Fruit fly (Drosophila melanogaster) whole organism, embryonic: ENCODE measurements around the gene CG9389.
A peak's percentile ranks its signal among the peaks of the same experiment; 100 is the strongest.

ENCODE experiments used
- B-H2 ChIP-seq: fragments of 200-800 bp; sonication (Bioruptor generic); optimal IDR thresholded peaks from 2 replicates; lab custom pipeline; 2018; ENCODE audit warnings: missing biosample characterization, mild to moderate bottlenecking, missing genetic modification characterization
- BEAF-32 ChIP-seq: fragments of 200-800 bp; sonication (Bioruptor generic); optimal IDR thresholded peaks from 3 replicates; lab custom pipeline; 2017; ENCODE audit warnings: missing biosample characterization, missing genetic modification characterization, mild to moderate bottlenecking, moderate library complexity, missing genetic modification reagents
- CG11504 ChIP-seq: fragments of 200-800 bp; sonication (Bioruptor generic); optimal IDR thresholded peaks from 3 replicates; lab custom pipeline; 2019; ENCODE audit warnings: missing biosample characterization, mild to moderate bottlenecking, missing genetic modification characterization, moderate library complexity
- CG12659 ChIP-seq: fragments of 200-800 bp; sonication (Bioruptor generic); optimal IDR thresholded peaks from 3 replicates; lab custom pipeline; 2017; ENCODE audit warnings: mild to moderate bottlenecking, missing biosample characterization, missing genetic modification reagents, missing genetic modification characterization
- CG12769 ChIP-seq: fragments of 200-800 bp; sonication (Bioruptor generic); optimal IDR thresholded peaks from 2 replicates; lab custom pipeline; 2019; ENCODE audit warnings: missing biosample characterization, mild to moderate bottlenecking, missing genetic modification characterization, moderate library complexity
- CG14050 ChIP-seq: fragments of 200-800 bp; sonication (Bioruptor generic); IDR thresholded peaks from 3 replicates; pipeline ENCODE4 v1.3.6; 2022; ENCODE audit warnings: missing biosample characterization, missing genetic modification characterization
- CG31365 ChIP-seq: fragments of 200-800 bp; sonication (Bioruptor generic); optimal IDR thresholded peaks from 2 replicates; lab custom pipeline; 2018; ENCODE audit warnings: missing biosample characterization, mild to moderate bottlenecking, missing genetic modification characterization
- CG4730 ChIP-seq: fragments of 200-800 bp; sonication (Bioruptor generic); IDR thresholded peaks from 2 replicates; pipeline ENCODE4 v1.3.6; 2022; ENCODE audit warnings: missing biosample characterization, missing genetic modification characterization
- CG6791 ChIP-seq: fragments of 200-800 bp; sonication (Bioruptor generic); IDR thresholded peaks from 3 replicates; pipeline ENCODE4 v1.3.6; 2022; ENCODE audit warnings: missing biosample characterization, missing genetic modification characterization; ENCODE audit not compliant: partially characterized antibody
- CG7556 ChIP-seq: fragments of 200-800 bp; sonication (Bioruptor generic); optimal IDR thresholded peaks from 2 replicates; lab custom pipeline; 2017; ENCODE audit warnings: missing biosample characterization, mild to moderate bottlenecking, missing genetic modification characterization
- CG8359 ChIP-seq: fragments of 200-800 bp; sonication (Bioruptor generic); optimal IDR thresholded peaks from 2 replicates; lab custom pipeline; 2017; ENCODE audit warnings: missing biosample characterization, mild to moderate bottlenecking, missing genetic modification characterization, borderline replicate concordance
- CG9876 ChIP-seq: fragments of 200-800 bp; sonication (Bioruptor generic); optimal IDR thresholded peaks from 2 replicates; lab custom pipeline; 2016; ENCODE audit warnings: missing biosample characterization, missing genetic modification characterization
- Dip3 ChIP-seq: fragments of 200-800 bp; sonication (Bioruptor generic); optimal IDR thresholded peaks from 3 replicates; lab custom pipeline; 2016; ENCODE audit warnings: missing biosample characterization, missing genetic modification characterization
- Dref ChIP-seq: fragments of 200-800 bp; sonication (Bioruptor generic); IDR thresholded peaks from 2 replicates; pipeline ENCODE4 v1.3.6; 2022; ENCODE audit warnings: missing biosample characterization, missing genetic modification characterization
- Elba2 ChIP-seq: fragments of 200-800 bp; sonication (Bioruptor generic); optimal IDR thresholded peaks from 3 replicates; lab custom pipeline; 2016; ENCODE audit warnings: missing biosample characterization, missing genetic modification characterization
- Ets65A ChIP-seq: fragments of 200-800 bp; sonication (Bioruptor generic); peaks from one replicate; lab custom pipeline; 2016; ENCODE audit warnings: missing biosample characterization, missing genetic modification characterization
- Fer1 ChIP-seq: fragments of 200-800 bp; sonication (Bioruptor generic); optimal IDR thresholded peaks from 2 replicates; lab custom pipeline; 2017; ENCODE audit warnings: missing biosample characterization, mild to moderate bottlenecking, missing genetic modification characterization
- H2.0 ChIP-seq: fragments of 200-800 bp; sonication (Bioruptor generic); IDR thresholded peaks from 2 replicates; pipeline ENCODE4 v1.3.6; 2022; ENCODE audit warnings: missing biosample characterization, missing genetic modification characterization
- HmgZ ChIP-seq: fragments of 200-800 bp; sonication (Bioruptor generic); optimal IDR thresholded peaks from 2 replicates; lab custom pipeline; 2018; ENCODE audit warnings: missing biosample characterization, mild to moderate bottlenecking, missing genetic modification characterization
- Hr51 ChIP-seq, 2 experiments: fragments of 200-800 bp; sonication (Bioruptor generic); optimal IDR thresholded peaks; 2 replicates in 1 of 2; 3 replicates in 1 of 2; lab custom pipeline; 2016 to 2018; ENCODE audit warnings: missing biosample characterization in 2 of 2, missing genetic modification characterization in 2 of 2, mild to moderate bottlenecking in 1 of 2, moderate library complexity in 1 of 2
- Lpt ChIP-seq: fragments of >200 bp; optimal IDR thresholded peaks from 2 replicates; lab custom pipeline; 2018; ENCODE audit warnings: missing biosample characterization, missing genetic modification characterization
- Max ChIP-seq: fragments of 200-800 bp; sonication (Bioruptor generic); optimal IDR thresholded peaks from 2 replicates; lab custom pipeline; 2016; ENCODE audit warnings: missing biosample characterization, mild to moderate bottlenecking, missing genetic modification characterization
- Mrtf ChIP-seq: fragments of 200-800 bp; sonication (Bioruptor generic); IDR thresholded peaks from 3 replicates; pipeline ENCODE4 v1.3.6; 2022; ENCODE audit warnings: missing biosample characterization, missing genetic modification characterization
- Myb ChIP-seq: fragments of 200-800 bp; sonication (Bioruptor generic); optimal IDR thresholded peaks from 2 replicates; lab custom pipeline; 2016; ENCODE audit warnings: missing biosample characterization, missing genetic modification characterization
- Nf-YB ChIP-seq: fragments of 200-800 bp; sonication (Bioruptor generic); optimal IDR thresholded peaks from 3 replicates; lab custom pipeline; 2019; ENCODE audit warnings: missing biosample characterization, mild to moderate bottlenecking, missing genetic modification characterization, moderate library complexity
- Opbp ChIP-seq: fragments of 200-800 bp; sonication (Bioruptor generic); IDR thresholded peaks from 3 replicates; pipeline ENCODE4 v1.3.6; 2022; ENCODE audit warnings: missing biosample characterization, missing genetic modification characterization; ENCODE audit not compliant: partially characterized antibody
- Pdp1 ChIP-seq, 2 experiments: fragments of 200-800 bp; sonication (Bioruptor generic); optimal IDR thresholded peaks; 3 replicates each; lab custom pipeline; 2016; ENCODE audit warnings: missing biosample characterization in 2 of 2, missing genetic modification characterization in 2 of 2, mild to moderate bottlenecking in 1 of 2, moderate library complexity in 1 of 2
- Ptx1 ChIP-seq: fragments of 200-800 bp; sonication (Bioruptor generic); IDR thresholded peaks from 2 replicates; pipeline ENCODE4 v1.3.6; 2022; ENCODE audit warnings: missing biosample characterization, missing genetic modification characterization
- Rx ChIP-seq: fragments of 200-800 bp; sonication (Bioruptor generic); IDR thresholded peaks from 2 replicates; pipeline ENCODE4 v1.3.6; 2022; ENCODE audit warnings: missing biosample characterization, missing genetic modification characterization
- bbx ChIP-seq: fragments of 200-800 bp; sonication (Bioruptor generic); IDR thresholded peaks from 2 replicates; pipeline ENCODE4 v1.3.6; 2022; ENCODE audit warnings: missing biosample characterization, missing genetic modification characterization; ENCODE audit not compliant: partially characterized antibody
- br ChIP-seq: fragments of >200 bp; optimal IDR thresholded peaks from 2 replicates; lab custom pipeline; 2017
- bsh ChIP-seq, 2 experiments: fragments of 200-800 bp; sonication (Bioruptor generic); optimal IDR thresholded peaks; 2 replicates each; lab custom pipeline; 2017 to 2018; ENCODE audit warnings: mild to moderate bottlenecking in 2 of 2, missing biosample characterization in 2 of 2, missing genetic modification characterization in 2 of 2, moderate library complexity in 1 of 2
- cato ChIP-seq: fragments of 200-800 bp; sonication (Bioruptor generic); optimal IDR thresholded peaks from 2 replicates; lab custom pipeline; 2016; ENCODE audit warnings: missing biosample characterization, missing genetic modification characterization, borderline replicate concordance
- cg ChIP-seq: fragments of 200-800 bp; sonication (Bioruptor generic); optimal IDR thresholded peaks from 3 replicates; lab custom pipeline; 2019; ENCODE audit warnings: missing biosample characterization, mild to moderate bottlenecking, missing genetic modification characterization, moderate library complexity
- dpn ChIP-seq, 2 experiments: fragments of 200-800 bp; sonication (Bioruptor generic); optimal IDR thresholded peaks; 3 replicates each; lab custom pipeline; 2016; ENCODE audit warnings: missing biosample characterization in 2 of 2, missing genetic modification characterization in 2 of 2
- ken ChIP-seq: fragments of 200-800 bp; sonication (Bioruptor generic); IDR thresholded peaks from 3 replicates; pipeline ENCODE4 v1.3.6; 2022; ENCODE audit warnings: missing biosample characterization, missing genetic modification characterization
- lilli ChIP-seq: fragments of 200-800 bp; sonication (Bioruptor generic); optimal IDR thresholded peaks from 3 replicates; lab custom pipeline; 2016; ENCODE audit warnings: missing biosample characterization, missing genetic modification characterization
- mld ChIP-seq: fragments of 200-800 bp; sonication (Bioruptor generic); IDR thresholded peaks from 3 replicates; pipeline ENCODE4 v1.3.6; 2022; ENCODE audit warnings: missing biosample characterization, missing genetic modification characterization; ENCODE audit not compliant: partially characterized antibody
- pan ChIP-seq, 4 experiments: fragments of >200 bp in 3 of 4; fragments of 200-800 bp in 1 of 4; sonication (Bioruptor generic) in 1 of 4; optimal IDR thresholded peaks in 3 of 4; IDR thresholded peaks in 1 of 4; 2 replicates each; pipeline versions ENCODE4 v1.3.6 to Lab custom; 2017 to 2022; ENCODE audit warnings: missing biosample characterization in 2 of 4, missing genetic modification characterization in 2 of 4, mixed read lengths in 1 of 4
- row ChIP-seq: fragments of 200-800 bp; sonication (Bioruptor generic); IDR thresholded peaks from 3 replicates; pipeline ENCODE4 v1.3.6; 2022; ENCODE audit warnings: missing biosample characterization, missing genetic modification characterization
- run ChIP-seq: fragments of 200-800 bp; sonication (Bioruptor generic); optimal IDR thresholded peaks from 3 replicates; lab custom pipeline; 2018; ENCODE audit warnings: missing biosample characterization, mild to moderate bottlenecking, missing genetic modification characterization
- seq ChIP-seq: fragments of 200-800 bp; sonication (Bioruptor generic); IDR thresholded peaks from 2 replicates; pipeline ENCODE4 v1.3.6; 2022; ENCODE audit warnings: missing biosample characterization, missing genetic modification characterization
- slbo ChIP-seq: fragments of 200-800 bp; sonication (Bioruptor generic); IDR thresholded peaks from 2 replicates; pipeline ENCODE4 v1.3.6; 2022; ENCODE audit warnings: missing biosample characterization, missing genetic modification characterization
- slou ChIP-seq: fragments of 200-800 bp; sonication (Bioruptor generic); optimal IDR thresholded peaks from 3 replicates; lab custom pipeline; 2016; ENCODE audit warnings: missing biosample characterization, missing genetic modification characterization
- slp2 ChIP-seq: fragments of 200-800 bp; sonication (Bioruptor generic); optimal IDR thresholded peaks from 2 replicates; lab custom pipeline; 2016; ENCODE audit warnings: missing biosample characterization, missing genetic modification characterization
- tin ChIP-seq: fragments of 200-800 bp; sonication (Bioruptor generic); optimal IDR thresholded peaks from 3 replicates; lab custom pipeline; 2016; ENCODE audit warnings: missing biosample characterization, missing genetic modification characterization
- vvl ChIP-seq: fragments of 200-800 bp; sonication (Bioruptor generic); IDR thresholded peaks from 2 replicates; pipeline ENCODE4 v1.3.6; 2022; ENCODE audit warnings: missing biosample characterization, missing genetic modification characterization
- wor ChIP-seq: fragments of 200-800 bp; sonication (Bioruptor generic); IDR thresholded peaks from 2 replicates; pipeline ENCODE4 v1.3.6; 2022; ENCODE audit warnings: missing biosample characterization, missing genetic modification characterization

Gene CG9389

dm6 chr3L:21252525-21252924 is 17.9 kb downstream of the CG9389 start:
- TF ChIP-seq cg (GFP tag; lab: Kevin White, UChicago): peak; percentile 43
- peak; percentile 38; the same call in 1 of the 3 replicates for TF ChIP-seq CG6791 (GFP tag; lab: Robert Waterston, UW)
- TF ChIP-seq bbx (GFP tag; lab: Robert Waterston, UW): peak; percentile 33; the same call in 1 of the 2 replicates
- TF ChIP-seq Rx: 0 out of 2 replicates have a peak, but pooled peaks have one; percentile 20
- TF ChIP-seq Max (GFP tag; lab: Kevin White, UChicago): no peak
- TF ChIP-seq Ets65A (GFP tag; lab: Kevin White, UChicago): peak; percentile 77
- TF ChIP-seq CG9876 (GFP tag; lab: Kevin White, UChicago): no peak
- TF ChIP-seq Opbp (GFP tag; lab: Robert Waterston, UW): peak; percentile 58; the same call in 1 of the 3 replicates
- TF ChIP-seq vvl (GFP tag; lab: Robert Waterston, UW): no peak
- 0 out of 3 replicates have a peak, but pooled peaks have one; percentile 29 for TF ChIP-seq mld
- TF ChIP-seq ken (GFP tag; lab: Robert Waterston, UW): 0 out of 3 replicates have a peak, but pooled peaks have one; percentile 15

- TF ChIP-seq Elba2 (GFP tag; lab: Kevin White, UChicago) (no peak), pan (optimal IDR thresholded peaks at IDR 0.05; lab: Kevin White, UChicago) (no peak), pan (GFP tag; optimal IDR thresholded peaks at IDR 0.05 in 1 of 2, IDR thresholded peaks at IDR 0.05 in 1 of 2) (peak in 1 of 2 experiments; percentile 25), HmgZ (tag; lab: Kevin White, UChicago) (no peak), CG12659 (GFP tag; lab: Kevin White, UChicago) (peak; percentile 24), row (GFP tag; lab: Robert Waterston, UW) (peak; percentile 44; the same call in 2 of the 3 replicates), CG7556 (GFP tag; lab: Kevin White, UChicago) (no peak), bsh (GFP tag; optimal IDR thresholded peaks at IDR 0.05; lab: Kevin White, UChicago) (peak; percentile 18 to 42), slbo (peak; percentile 33; the same call in 1 of the 2 replicates), tin (GFP tag; lab: Kevin White, UChicago) (peak; percentile 31), br (lab: Kevin White, UChicago) (no peak), Fer1 (peak; percentile 8), H2.0 (peak; percentile 38; the same call in 1 of the 2 replicates), cato (no peak), Dref (GFP tag; lab: Robert Waterston, UW) (no peak), Nf-YB (GFP tag; lab: Kevin White, UChicago) (no peak), CG8359 (GFP tag; lab: Kevin White, UChicago) (no peak), Dip3 (GFP tag; lab: Kevin White, UChicago) (no peak), seq (GFP tag; lab: Robert Waterston, UW) (peak; percentile 38; the same call in 1 of the 2 replicates), CG14050 (no peak), Ptx1 (GFP tag; lab: Robert Waterston, UW) (peak; percentile 50), slou (GFP tag; lab: Kevin White, UChicago) (no peak), Pdp1 (GFP tag; optimal IDR thresholded peaks at IDR 0.05; lab: Kevin White, UChicago) (no peak), wor (GFP tag; lab: Robert Waterston, UW) (no peak), vvl (GFP tag; lab: Robert Waterston, UW) (0 out of 2 replicates have a peak, but pooled peaks have one; percentile 15), lilli (GFP tag; lab: Kevin White, UChicago) (peak; percentile 6), BEAF-32 (no peak), B-H2 (GFP tag; lab: Kevin White, UChicago) (no peak), Myb (no peak), CG11504 (peak; percentile 18), CG4730 (GFP tag; lab: Robert Waterston, UW) (no peak), run (tag; lab: Kevin White, UChicago) (no peak), CG31365 (tag; lab: Kevin White, UChicago) (no peak), slp2 (GFP tag; lab: Kevin White, UChicago) (no peak), Mrtf (GFP tag; lab: Robert Waterston, UW) (0 out of 3 replicates have a peak, but pooled peaks have one; percentile 49), Hr51 (GFP tag; optimal IDR thresholded peaks at IDR 0.05; lab: Kevin White, UChicago) (peak in 1 of 2 experiments; percentile 3), Lpt (GFP tag; lab: Kevin White, UChicago) (no peak), dpn (GFP tag; optimal IDR thresholded peaks at IDR 0.05; lab: Kevin White, UChicago) (no peak), CG12769 (tag; lab: Kevin White, UChicago) (peak; percentile 12)
These were observed 19.0 kb downstream of the CG9389 start for dm6 chr3L:21251381-21251780.
